Fruit fly (Drosophila melanogaster): ENCODE measurements around the gene robl37BC.

robl37BC gene

DNA sequence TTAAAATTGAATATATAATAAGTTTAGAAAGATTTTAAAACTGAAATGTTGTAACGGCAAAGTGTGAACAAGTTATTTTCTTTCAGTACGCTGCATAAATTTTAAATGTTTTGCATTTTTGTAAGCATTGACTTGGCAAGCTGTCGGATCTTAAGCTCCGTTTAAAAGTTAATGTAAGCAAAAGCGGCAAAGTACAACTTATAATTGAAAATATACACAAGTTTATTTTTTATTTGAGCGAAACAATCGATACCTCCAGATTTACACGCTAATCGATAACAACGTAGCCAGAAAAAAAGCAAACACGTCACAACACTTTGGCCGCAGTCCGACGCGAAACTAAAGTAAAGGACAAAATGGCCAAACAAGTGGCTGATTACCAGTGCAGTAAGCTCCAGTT is 30.9 kb downstream of the robl37BC start, which contains the start of gene Catsup (continued):
- no peak for TF ChIP-seq Nf-YB (GFP tag; optimal IDR thresholded peaks at IDR 0.05)
- TF ChIP-seq CG15514 (GFP tag; optimal IDR thresholded peaks at IDR 0.05) = peak; percentile 18
- peak; percentile 49; the same call in 1 of the 3 replicates for TF ChIP-seq vnd (GFP tag; IDR thresholded peaks at IDR 0.05; ENCODE audit: partially characterized antibody)
- TF ChIP-seq wdn (GFP tag; IDR thresholded peaks at IDR 0.05) = no peak
- TF ChIP-seq Lhr (GFP tag; optimal IDR thresholded peaks at IDR 0.05) = no peak
- TF ChIP-seq nau (GFP tag; optimal IDR thresholded peaks at IDR 0.05) = no peak
- peak; percentile 70 for TF ChIP-seq unc-4 (GFP tag; IDR thresholded peaks at IDR 0.05; ENCODE audit: partially characterized antibody)
- TF ChIP-seq CG7357 (GFP tag; IDR thresholded peaks at IDR 0.05) = peak; percentile 82
- no peak for TF ChIP-seq CG18619 (GFP tag; optimal IDR thresholded peaks at IDR 0.05)
- peak; percentile 12 for TF ChIP-seq HmgZ (tag; optimal IDR thresholded peaks at IDR 0.05)
- TF ChIP-seq pan (optimal IDR thresholded peaks at IDR 0.05) = no peak
- no peak for TF ChIP-seq pan (GFP tag; optimal IDR thresholded peaks at IDR 0.05 in 1 of 2, IDR thresholded peaks at IDR 0.05 in 1 of 2)
- peak; percentile 24 for TF ChIP-seq Xbp1 (GFP tag; optimal IDR thresholded peaks at IDR 0.05)
- no peak for TF ChIP-seq pnt (GFP tag; optimal IDR thresholded peaks at IDR 0.05)
- peak; percentile 78 for TF ChIP-seq CG30020 (tag; optimal IDR thresholded peaks at IDR 0.05)
- TF ChIP-seq MESR4 (GFP tag; optimal IDR thresholded peaks at IDR 0.05) = peak; percentile 54
- no peak for TF ChIP-seq Taf1 (GFP tag; IDR thresholded peaks at IDR 0.05)
- peak; percentile 43; the same call in 1 of the 3 replicates for TF ChIP-seq zen2 (GFP tag; IDR thresholded peaks at IDR 0.05; ENCODE audit: partially characterized antibody)
- TF ChIP-seq CG9817 (tag; optimal IDR thresholded peaks at IDR 0.05) = no peak
- TF ChIP-seq unpg (GFP tag; optimal IDR thresholded peaks at IDR 0.05) = no peak
- TF ChIP-seq GATAe (GFP tag; conservative IDR thresholded peaks at IDR 0.05) = no peak
- TF ChIP-seq bbx (GFP tag; IDR thresholded peaks at IDR 0.05; ENCODE audit: partially characterized antibody) = peak; percentile 61
- peak; percentile 16 for TF ChIP-seq trem (tag; optimal IDR thresholded peaks at IDR 0.05)
- TF ChIP-seq hth (optimal IDR thresholded peaks at IDR 0.05) = no peak
- TF ChIP-seq ssp (GFP tag; IDR thresholded peaks at IDR 0.05) = peak; percentile 74
- TF ChIP-seq Doc3 (GFP tag; IDR thresholded peaks at IDR 0.05; ENCODE audit: partially characterized antibody) = peak; percentile 78
- no peak for TF ChIP-seq Hr39 (optimal IDR thresholded peaks at IDR 0.05)
- TF ChIP-seq CG18262 (tag; optimal IDR thresholded peaks at IDR 0.05) = no peak
- no peak for TF ChIP-seq CG17568 (GFP tag; optimal IDR thresholded peaks at IDR 0.05)
- TF ChIP-seq E2f2 (GFP tag; IDR thresholded peaks at IDR 0.05) = peak; percentile 39; the same call in 1 of the 2 replicates
- TF ChIP-seq CG1792 (GFP tag; optimal IDR thresholded peaks at IDR 0.05) = no peak
- peak; percentile 57; the same call in 1 of the 3 replicates for TF ChIP-seq Opbp (GFP tag; IDR thresholded peaks at IDR 0.05; ENCODE audit: partially characterized antibody)
- TF ChIP-seq HLH54F (GFP tag; optimal IDR thresholded peaks at IDR 0.05) = no peak
- TF ChIP-seq inv (GFP tag; IDR thresholded peaks at IDR 0.05; ENCODE audit: partially characterized antibody) = peak; percentile 61
- TF ChIP-seq Bgb (GFP tag; IDR thresholded peaks at IDR 0.05; ENCODE audit: partially characterized antibody) = peak; percentile 70
- peak; percentile 61 for TF ChIP-seq Sry-δ (GFP tag; optimal IDR thresholded peaks at IDR 0.05)
- peak; percentile 71 for TF ChIP-seq MBD-R2 (GFP tag; IDR thresholded peaks at IDR 0.05)
- TF ChIP-seq CG13123 (GFP tag; optimal IDR thresholded peaks at IDR 0.05) = no peak
- TF ChIP-seq CG1603 (tag; optimal IDR thresholded peaks at IDR 0.05) = peak; percentile 6
- peak; percentile 81 for TF ChIP-seq Scr (GFP tag; IDR thresholded peaks at IDR 0.05; ENCODE audit: partially characterized antibody)
- no peak for TF ChIP-seq CG3407 (GFP tag; optimal IDR thresholded peaks at IDR 0.05)
- TF ChIP-seq Doc2 (GFP tag; IDR thresholded peaks at IDR 0.05) = no peak
- no peak for TF ChIP-seq CG13894 (tag; optimal IDR thresholded peaks at IDR 0.05)
- no peak for TF ChIP-seq bsh (GFP tag; optimal IDR thresholded peaks at IDR 0.05)
- peak; percentile 17 for TF ChIP-seq phol (tag; optimal IDR thresholded peaks at IDR 0.05)
- no peak for TF ChIP-seq Ets65A (GFP tag)
- TF ChIP-seq CG30403 (GFP tag; optimal IDR thresholded peaks at IDR 0.05) = no peak
- peak; percentile 16 for TF ChIP-seq CG12659 (GFP tag; optimal IDR thresholded peaks at IDR 0.05)
- TF ChIP-seq shn (GFP tag; optimal IDR thresholded peaks at IDR 0.05) = no peak
- TF ChIP-seq CG13287 (GFP tag; IDR thresholded peaks at IDR 0.05; ENCODE audit: partially characterized antibody) = peak; percentile 84

Data from whole organism, embryonic.